Worm (Caenorhabditis elegans): ENCODE measurements around the gene Y73B6BL.31.
"Not testable (repeated sequence)": the region's sequence is repeated elsewhere in the genome, so short reads cannot be mapped to it uniquely, and the experiment has no call there.

ce11 chrIV:6423381-6423780 is 18.3 kb upstream of the Y73B6BL.31 start:
- not testable (repeated sequence) for TF ChIP-seq dmd-6 (GFP tag; IDR thresholded peaks at IDR 0.05); hlh-11 (tag; optimal IDR thresholded peaks at IDR 0.05); dpl-1 (GFP tag; optimal IDR thresholded peaks at IDR 0.05); zfp-3 (GFP tag; conservative IDR thresholded peaks at IDR 0.05); aha-1 (tag); madf-5 (GFP tag; IDR thresholded peaks at IDR 0.05)

Data from whole organism, L4 larva.